Worm (Caenorhabditis elegans) whole organism, early embryonic: ENCODE data around the gene Y38H6C.24.

Experiments
- B0310.2 ChIP-seq: sonication (generic microtip); optimal IDR thresholded peaks from 2 replicates; lab custom pipeline; 2016; ENCODE audit warnings: mild to moderate bottlenecking, missing genetic modification characterization, missing compliant biosample characterization
- F13C5.2 ChIP-seq: sonication (generic microtip); optimal IDR thresholded peaks from 2 replicates; lab custom pipeline; 2017; ENCODE audit warnings: mild to moderate bottlenecking, missing genetic modification characterization, inconsistent platforms, missing compliant biosample characterization
- aly-1 ChIP-seq: sonication (generic microtip); optimal IDR thresholded peaks from 2 replicates; lab custom pipeline; 2016; ENCODE audit warnings: missing genetic modification characterization, missing compliant biosample characterization
- ama-1 ChIP-seq: fragments of 150-350 bp; optimal IDR thresholded peaks from 2 replicates; lab custom pipeline; 2014
- ceh-13 ChIP-seq: fragments of 200-800 bp; sonication (Bioruptor generic); optimal IDR thresholded peaks from 2 replicates; lab custom pipeline; 2018; ENCODE audit warnings: mild to moderate bottlenecking, missing genetic modification characterization, missing compliant biosample characterization
- ceh-36 ChIP-seq: sonication (generic microtip); optimal IDR thresholded peaks from 2 replicates; lab custom pipeline; 2016; ENCODE audit warnings: missing genetic modification characterization, inconsistent platforms, missing compliant biosample characterization
- ets-7 ChIP-seq: sonication (generic microtip); optimal IDR thresholded peaks from 2 replicates; lab custom pipeline; 2016; ENCODE audit warnings: missing genotype, missing genetic modification characterization, missing compliant biosample characterization
- flt-1 ChIP-seq: fragments of 200-800 bp; sonication (Bioruptor generic); IDR thresholded peaks from 2 replicates; pipeline ENCODE4 v1.3.6; 2022; ENCODE audit warnings: missing genetic modification characterization, missing compliant biosample characterization
- hmbx-1 ChIP-seq: sonication (generic microtip); optimal IDR thresholded peaks from 2 replicates; lab custom pipeline; 2016; ENCODE audit warnings: mild to moderate bottlenecking, missing genetic modification characterization, missing compliant biosample characterization
- hmg-4 ChIP-seq: fragments of 200-800 bp; sonication (Bioruptor generic); optimal IDR thresholded peaks from 2 replicates; lab custom pipeline; 2018; ENCODE audit warnings: mild to moderate bottlenecking, missing genetic modification characterization, missing compliant biosample characterization
- hnd-1 ChIP-seq: sonication (generic microtip); optimal IDR thresholded peaks from 2 replicates; lab custom pipeline; 2016; ENCODE audit warnings: missing genetic modification characterization, missing compliant biosample characterization
- pes-1 ChIP-seq: fragments of 200-800 bp; sonication (Bioruptor generic); IDR thresholded peaks from 2 replicates; pipeline ENCODE4 v1.3.6; 2022; ENCODE audit warnings: missing genetic modification reagents, missing genetic modification characterization, missing compliant biosample characterization
- scrt-1 ChIP-seq: fragments of 200-800 bp; sonication (Bioruptor generic); IDR thresholded peaks from 2 replicates; pipeline ENCODE4 v1.3.6; 2022; ENCODE audit warnings: missing genetic modification characterization, missing compliant biosample characterization
- sea-1 ChIP-seq: fragments of 200-800 bp; sonication (Bioruptor generic); conservative IDR thresholded peaks from 2 replicates; pipeline ENCODE4 v1.3.6; 2022; ENCODE audit warnings: missing genetic modification characterization, missing compliant biosample characterization
- tbx-11 ChIP-seq: fragments of 200-800 bp; sonication (Bioruptor generic); IDR thresholded peaks from 2 replicates; pipeline ENCODE4 v1.3.6; 2022; ENCODE audit warnings: missing genetic modification characterization, missing compliant biosample characterization
- tbx-37 ChIP-seq: fragments of 200-800 bp; sonication (Bioruptor generic); conservative IDR thresholded peaks from 2 replicates; pipeline ENCODE4 v1.3.6; 2022; ENCODE audit warnings: missing genetic modification reagents, missing genetic modification characterization, missing compliant biosample characterization
- tra-4 ChIP-seq: sonication (generic microtip); optimal IDR thresholded peaks from 2 replicates; lab custom pipeline; 2017; ENCODE audit warnings: missing genetic modification characterization, missing compliant biosample characterization

Y38H6C.24 gene

ce11 chrV:20536208-20536607 is 10.0 kb downstream of the Y38H6C.24 start, which contains the start of gene Y38H6C.15:
TSS of gene Y38H6C.15 (minus strand) at chrV:20536308.
- no peak for TF ChIP-seq hmbx-1 (tag; lab: Kevin White, UChicago)

DNA sequence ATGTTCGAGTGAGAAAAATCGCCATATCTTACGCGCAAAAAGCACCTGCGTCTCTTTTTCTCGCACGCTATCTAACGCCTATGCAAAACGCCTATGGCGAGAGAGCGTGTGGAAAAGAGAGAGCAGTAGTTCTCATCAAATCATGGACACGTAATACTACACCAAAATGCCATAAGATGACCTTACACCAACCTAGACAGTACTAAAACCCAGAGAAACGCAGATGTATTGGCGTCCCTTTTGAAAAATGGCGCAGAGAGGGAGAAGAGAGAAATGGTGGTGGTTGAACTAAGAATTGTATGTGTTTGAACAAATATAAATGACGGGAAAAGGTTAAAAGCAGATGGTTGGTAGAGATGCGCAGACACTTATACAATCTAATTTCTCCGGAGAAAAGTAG is 12.8 kb downstream of the Y38H6C.24 start, which contains the start of gene Y38H6C.16:
Gene Y38H6C.16, minus strand, starts transcription at position 293 of the 400 bp plus-strand sequence.
- TF ChIP-seq scrt-1 (no peak), hmg-4 (GFP tag; lab: Kevin White, UChicago) (no peak), tbx-11 (no peak), ceh-13 (GFP tag; lab: Kevin White, UChicago) (no peak), flt-1 (GFP tag; lab: Robert Waterston, UW) (no peak), sea-1 (GFP tag; lab: Robert Waterston, UW) (no peak), F13C5.2 (tag; lab: Kevin White, UChicago) (no peak), ets-7 (tag; lab: Kevin White, UChicago) (no peak), pes-1 (GFP tag; lab: Robert Waterston, UW) (no peak), aly-1 (no peak), ceh-36 (tag; lab: Kevin White, UChicago) (no peak)

- TF ChIP-seq hmbx-1 (tag; lab: Kevin White, UChicago), result no peak
- TF ChIP-seq hnd-1 (tag; lab: Kevin White, UChicago), result no peak
- TF ChIP-seq tbx-37 (GFP tag; lab: Robert Waterston, UW), result no peak
- no peak for TF ChIP-seq B0310.2 (tag; lab: Kevin White, UChicago)
- TF ChIP-seq sea-1 (GFP tag; lab: Robert Waterston, UW), result no peak
- TF ChIP-seq ets-7 (tag; lab: Kevin White, UChicago), result no peak
- no peak for TF ChIP-seq flt-1 (GFP tag; lab: Robert Waterston, UW)
- no peak for TF ChIP-seq scrt-1
- TF ChIP-seq tra-4 (tag; lab: Kevin White, UChicago), result no peak
- no peak for TF ChIP-seq ama-1 (lab: Kevin White, UChicago)
- TF ChIP-seq ceh-36 (tag; lab: Kevin White, UChicago), result no peak
- no peak for TF ChIP-seq ceh-13 (GFP tag; lab: Kevin White, UChicago)
- TF ChIP-seq hmg-4 (GFP tag; lab: Kevin White, UChicago), result no peak
- TF ChIP-seq F13C5.2 (tag; lab: Kevin White, UChicago), result no peak
- TF ChIP-seq pes-1 (GFP tag; lab: Robert Waterston, UW), result no peak
- TF ChIP-seq aly-1, result no peak
- no peak for TF ChIP-seq tbx-11
Measured at ce11 chrV:20544092-20544491, 17.9 kb downstream of the Y38H6C.24 start, which contains the start of gene slc-36.3. TSS of gene slc-36.3 (minus strand) at chrV:20544192.

ce11 chrV:20544610-20545009 is 18.4 kb downstream of the Y38H6C.24 start:
- TF ChIP-seq ama-1 (lab: Kevin White, UChicago) (no peak), hmbx-1 (tag; lab: Kevin White, UChicago) (no peak), hnd-1 (tag; lab: Kevin White, UChicago) (no peak)

ce11 chrV:20545742-20546141 is 19.5 kb downstream of the Y38H6C.24 start:
- TF ChIP-seq hmbx-1 (tag; lab: Kevin White, UChicago) (no peak), pes-1 (GFP tag; lab: Robert Waterston, UW) (no peak), hnd-1 (tag; lab: Kevin White, UChicago) (no peak), tbx-11 (no peak), ets-7 (tag; lab: Kevin White, UChicago) (no peak), ama-1 (lab: Kevin White, UChicago) (no peak), F13C5.2 (tag; lab: Kevin White, UChicago) (no peak), tbx-37 (GFP tag; lab: Robert Waterston, UW) (no peak), hmg-4 (GFP tag; lab: Kevin White, UChicago) (no peak), aly-1 (no peak), B0310.2 (tag; lab: Kevin White, UChicago) (no peak), flt-1 (GFP tag; lab: Robert Waterston, UW) (no peak), scrt-1 (no peak), sea-1 (GFP tag; lab: Robert Waterston, UW) (no peak), ceh-36 (tag; lab: Kevin White, UChicago) (no peak), ceh-13 (GFP tag; lab: Kevin White, UChicago) (no peak)

- TF ChIP-seq hnd-1 (tag; lab: Kevin White, UChicago) (no peak), tra-4 (tag; lab: Kevin White, UChicago) (no peak), tbx-37 (GFP tag; lab: Robert Waterston, UW) (no peak), aly-1 (no peak), scrt-1 (no peak), F13C5.2 (tag; lab: Kevin White, UChicago) (no peak), flt-1 (GFP tag; lab: Robert Waterston, UW) (no peak), ceh-36 (tag; lab: Kevin White, UChicago) (no peak), ceh-13 (GFP tag; lab: Kevin White, UChicago) (no peak)
Measured at ce11 chrV:20547048-20547447, 20.8 kb downstream of the Y38H6C.24 start, which contains the start of gene Y38H6C.18. TSS of gene Y38H6C.18 (minus strand) at chrV:20547148.

DNA sequence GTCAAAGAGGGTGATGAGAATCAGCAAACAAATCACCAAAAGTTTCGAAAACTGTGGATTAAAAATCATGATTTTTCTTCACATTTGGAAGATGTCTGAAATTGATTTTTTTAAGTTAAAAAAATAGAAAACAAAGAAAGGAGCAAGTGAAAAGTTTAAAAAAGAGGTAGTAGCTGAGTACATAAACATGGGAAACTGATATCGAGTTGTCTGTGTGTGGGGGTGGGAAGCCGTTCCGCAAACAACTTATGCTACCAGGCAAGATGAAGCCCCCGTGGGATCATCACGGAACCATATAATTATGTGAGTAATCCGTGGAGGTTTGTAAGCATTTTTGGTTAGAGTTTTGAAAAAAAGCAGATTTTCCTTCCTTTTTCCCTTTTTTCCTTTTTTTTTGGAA is 24.9 kb downstream of the Y38H6C.24 start, which contains the start of gene Y38H6C.20:
Gene Y38H6C.20, minus strand, starts transcription at position 101 of the 400 bp plus-strand sequence.
- TF ChIP-seq tbx-37 (GFP tag; lab: Robert Waterston, UW), result no peak
- no peak for TF ChIP-seq aly-1
- TF ChIP-seq sea-1 (GFP tag; lab: Robert Waterston, UW), result no peak
- TF ChIP-seq pes-1 (GFP tag; lab: Robert Waterston, UW), result no peak
- TF ChIP-seq ceh-13 (GFP tag; lab: Kevin White, UChicago), result no peak
- no peak for TF ChIP-seq tbx-11
- TF ChIP-seq scrt-1, result no peak
- TF ChIP-seq hmg-4 (GFP tag; lab: Kevin White, UChicago), result no peak
- no peak for TF ChIP-seq hnd-1 (tag; lab: Kevin White, UChicago)
- no peak for TF ChIP-seq F13C5.2 (tag; lab: Kevin White, UChicago)
- TF ChIP-seq ama-1 (lab: Kevin White, UChicago), result no peak
- TF ChIP-seq ceh-36 (tag; lab: Kevin White, UChicago), result no peak
